Worm (Caenorhabditis elegans) whole organism, midembryonic: ENCODE measurements around the gene fkb-3.

Experiments
- T22C8.4 ChIP-seq: fragments of 200-800 bp; sonication (Bioruptor generic); IDR thresholded peaks from 2 replicates; pipeline ENCODE4 v1.3.6; 2022; ENCODE audit warnings: missing genetic modification characterization, missing compliant biosample characterization
- cog-1 ChIP-seq: sonication (generic microtip); optimal IDR thresholded peaks from 2 replicates; lab custom pipeline; 2016; ENCODE audit warnings: missing genetic modification characterization, missing compliant biosample characterization
- flt-1 ChIP-seq: fragments of 200-800 bp; sonication (Bioruptor generic); IDR thresholded peaks from 2 replicates; pipeline ENCODE4 v1.3.6; 2022; ENCODE audit warnings: missing genetic modification characterization, missing compliant biosample characterization
- klf-2 ChIP-seq: fragments of 200-800 bp; sonication (Bioruptor generic); conservative IDR thresholded peaks from 2 replicates; pipeline ENCODE4 v1.3.6; 2022; ENCODE audit warnings: missing genetic modification reagents, missing genetic modification characterization, missing compliant biosample characterization
- med-1 ChIP-seq: sonication (generic microtip); optimal IDR thresholded peaks from 2 replicates; lab custom pipeline; 2017; ENCODE audit warnings: missing genetic modification characterization, mild to moderate bottlenecking, missing compliant biosample characterization, antibody characterized with exemption, missing genetic modification reagents; ENCODE audit not compliant: insufficient read depth
- tab-1 ChIP-seq: fragments of 200-800 bp; sonication (Bioruptor generic); IDR thresholded peaks from 2 replicates; pipeline ENCODE4 v1.3.6; 2022; ENCODE audit warnings: missing genetic modification characterization, missing compliant biosample characterization
- ztf-23 ChIP-seq: fragments of 200-800 bp; sonication (Bioruptor generic); IDR thresholded peaks from 2 replicates; pipeline ENCODE4 v1.3.6; 2022; ENCODE audit warnings: missing genetic modification reagents, missing genetic modification characterization, missing compliant biosample characterization

ce11 chrV:7236694-7237093, 11.7 kb downstream of the fkb-3 start:
- no peak for TF ChIP-seq tab-1 (GFP tag; lab: Robert Waterston, UW)
- TF ChIP-seq klf-2 = no peak
- no peak for TF ChIP-seq ztf-23
- no peak for TF ChIP-seq T22C8.4
- no peak for TF ChIP-seq med-1 (GFP tag; lab: Kevin White, UChicago)
- no peak for TF ChIP-seq cog-1 (tag; lab: Kevin White, UChicago)
- no peak for TF ChIP-seq flt-1 (GFP tag; lab: Robert Waterston, UW)
